Fruit fly (Drosophila melanogaster) whole organism, wandering third instar larva: ENCODE measurements around the gene CG3323.
A peak's percentile ranks its signal among the peaks of the same experiment; 100 is the strongest.

Experiments
- CG32264 ChIP-seq: fragments of 200-800 bp; sonication (Bioruptor generic); optimal IDR thresholded peaks from 2 replicates; lab custom pipeline; 2016; ENCODE audit warnings: missing biosample characterization, missing genetic modification characterization
- CG9705 ChIP-seq: fragments of 200-800 bp; sonication (Bioruptor generic); optimal IDR thresholded peaks from 2 replicates; lab custom pipeline; 2018; ENCODE audit warnings: missing biosample characterization, mild to moderate bottlenecking, missing genetic modification characterization
- CrebA ChIP-seq: fragments of 200-800 bp; sonication (Bioruptor generic); optimal IDR thresholded peaks from 2 replicates; lab custom pipeline; 2016; ENCODE audit warnings: missing biosample characterization, mild to moderate bottlenecking, missing genetic modification characterization, borderline replicate concordance
- Dfd ChIP-seq: fragments of >200 bp; optimal IDR thresholded peaks from 2 replicates; lab custom pipeline; 2017; ENCODE audit warnings: missing biosample characterization, missing genetic modification characterization
- GATAd ChIP-seq: sonication (Bioruptor generic); optimal IDR thresholded peaks from 2 replicates; lab custom pipeline; 2016; ENCODE audit warnings: missing biosample characterization, missing genetic modification characterization
- HLH106 ChIP-seq: fragments of 200-800 bp; optimal IDR thresholded peaks from 3 replicates; lab custom pipeline; 2019; ENCODE audit warnings: missing biosample characterization, mild to moderate bottlenecking, missing genetic modification characterization, moderate library complexity
- Hnf4 ChIP-seq: fragments of 200-800 bp; sonication (Bioruptor generic); optimal IDR thresholded peaks from 2 replicates; lab custom pipeline; 2016; ENCODE audit warnings: missing biosample characterization, mild to moderate bottlenecking, missing genetic modification characterization
- Hr78 ChIP-seq: fragments of >200 bp; optimal IDR thresholded peaks from 2 replicates; lab custom pipeline; 2017; ENCODE audit warnings: missing biosample characterization, missing genetic modification characterization
- Hr83 ChIP-seq: fragments of 200-300 bp; sonication (Bioruptor generic); optimal IDR thresholded peaks from 2 replicates; lab custom pipeline; 2016; ENCODE audit warnings: missing biosample characterization, mild to moderate bottlenecking, missing genetic modification characterization, moderate library complexity; ENCODE audit not compliant: poor library complexity, severe bottlenecking
- Jra ChIP-seq: sonication (Bioruptor generic); optimal IDR thresholded peaks from 2 replicates; lab custom pipeline; 2016; ENCODE audit warnings: missing biosample characterization, missing genetic modification characterization
- Myc ChIP-seq: fragments of >200 bp; optimal IDR thresholded peaks from 2 replicates; lab custom pipeline; 2017
- N ChIP-seq: fragments of >200 bp; optimal IDR thresholded peaks from 2 replicates; lab custom pipeline; 2018; ENCODE audit warnings: missing biosample characterization, missing external identifiers, missing genetic modification characterization
- OdsH ChIP-seq: fragments of 200-800 bp; sonication (Bioruptor generic); optimal IDR thresholded peaks from 2 replicates; lab custom pipeline; 2016; ENCODE audit warnings: missing biosample characterization, mild to moderate bottlenecking, missing genetic modification characterization
- Rel ChIP-seq, 2 experiments: fragments of 200-800 bp; sonication (Bioruptor generic) in 1 of 2; optimal IDR thresholded peaks; 2 replicates in 1 of 2; 3 replicates in 1 of 2; lab custom pipeline; 2016 to 2019; ENCODE audit warnings: mild to moderate bottlenecking in 2 of 2, missing biosample characterization in 2 of 2, missing genetic modification characterization in 2 of 2, moderate library complexity in 1 of 2
- Sp1 ChIP-seq: fragments of 200-800 bp; sonication (Bioruptor generic); optimal IDR thresholded peaks from 3 replicates; lab custom pipeline; 2019; ENCODE audit warnings: missing biosample characterization, mild to moderate bottlenecking, missing genetic modification characterization, moderate library complexity
- Vsx2 ChIP-seq: fragments of 200-300, 225-300 bp; sonication (Bioruptor generic); optimal IDR thresholded peaks from 2 replicates; lab custom pipeline; 2018; ENCODE audit warnings: missing biosample characterization, missing genetic modification characterization; ENCODE audit not compliant: partially characterized antibody
- dl ChIP-seq, 2 experiments: fragments of 175-275, 200-275 bp in 1 of 2; fragments of 200-275 bp in 1 of 2; sonication (Bioruptor generic); optimal IDR thresholded peaks; lab custom pipeline; 2018; ENCODE audit warnings: mild to moderate bottlenecking in 2 of 2, missing biosample characterization in 2 of 2, missing genetic modification characterization in 2 of 2, moderate library complexity in 2 of 2; ENCODE audit not compliant: partially characterized antibody in 2 of 2, insufficient read depth in 1 of 2
- foxo ChIP-seq, 2 experiments: fragments of 200-800 bp; sonication (Bioruptor generic); optimal IDR thresholded peaks; 2 replicates in 1 of 2; 3 replicates in 1 of 2; lab custom pipeline; 2016 to 2017; ENCODE audit warnings: missing biosample characterization in 2 of 2, missing genetic modification characterization in 2 of 2
- fru ChIP-seq: fragments of 200-800 bp; sonication (Bioruptor generic); optimal IDR thresholded peaks from 3 replicates; lab custom pipeline; 2016; ENCODE audit warnings: missing biosample characterization, mild to moderate bottlenecking, missing genetic modification characterization
- jim ChIP-seq: fragments of 175-275, 200-325 bp; sonication (Bioruptor generic); optimal IDR thresholded peaks from 2 replicates; lab custom pipeline; 2016; ENCODE audit warnings: missing biosample characterization, mild to moderate bottlenecking, missing genetic modification characterization
- pan ChIP-seq: fragments of >200 bp; optimal IDR thresholded peaks from 2 replicates; lab custom pipeline; 2017
- psq ChIP-seq: fragments of 200-800 bp; sonication (Bioruptor generic); optimal IDR thresholded peaks from 3 replicates; lab custom pipeline; 2017; ENCODE audit warnings: missing biosample characterization, mild to moderate bottlenecking, missing genetic modification characterization, moderate library complexity
- rgr ChIP-seq: fragments of 200-800 bp; sonication (Bioruptor generic); optimal IDR thresholded peaks from 3 replicates; lab custom pipeline; 2016; ENCODE audit warnings: missing biosample characterization, mild to moderate bottlenecking, missing genetic modification characterization
- sage ChIP-seq: fragments of 200-800 bp; sonication (Bioruptor generic); optimal IDR thresholded peaks from 2 replicates; lab custom pipeline; 2016; ENCODE audit warnings: missing biosample characterization, mild to moderate bottlenecking, missing genetic modification characterization
- sv ChIP-seq: fragments of 200-800 bp; sonication (Bioruptor generic); optimal IDR thresholded peaks from 3 replicates; lab custom pipeline; 2016; ENCODE audit warnings: missing biosample characterization, missing genetic modification characterization
- tai ChIP-seq: sonication (Bioruptor generic); optimal IDR thresholded peaks from 2 replicates; lab custom pipeline; 2016; ENCODE audit warnings: missing biosample characterization, missing genetic modification characterization
- usp ChIP-seq: fragments of >200 bp; optimal IDR thresholded peaks from 2 replicates; lab custom pipeline; 2017; ENCODE audit warnings: missing biosample characterization, missing genetic modification characterization
- woc ChIP-seq: sonication (Bioruptor generic); optimal IDR thresholded peaks from 2 replicates; lab custom pipeline; 2016; ENCODE audit warnings: missing biosample characterization, mild to moderate bottlenecking, missing genetic modification characterization

The CG3323 gene

DNA sequence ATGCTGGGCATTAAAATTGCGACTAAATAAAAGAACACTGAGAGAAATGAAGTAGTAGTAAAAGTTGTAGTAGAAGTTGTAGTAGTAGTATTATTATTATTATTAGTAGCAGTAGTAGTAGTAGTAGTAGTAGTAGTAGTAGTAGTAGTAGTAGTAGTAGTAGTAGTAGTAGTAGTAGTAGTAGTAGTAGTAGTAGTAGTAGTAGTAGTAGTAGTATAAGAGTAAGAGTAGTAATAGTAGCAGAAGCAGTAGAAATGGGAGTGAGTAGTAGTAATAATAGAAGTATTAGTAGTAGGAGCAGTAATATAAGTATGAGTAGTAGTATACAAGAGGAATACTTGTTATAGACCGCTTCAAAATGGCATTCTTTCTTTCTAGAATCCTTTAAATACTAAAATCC lies 5.5 kb downstream of the CG3323 start:
- TF ChIP-seq foxo (GFP tag; optimal IDR thresholded peaks at IDR 0.05; lab: Kevin White, UChicago) = peak in 1 of 2 experiments; percentile 15
- no peak for TF ChIP-seq Vsx2 (GFP tag; lab: Kevin White, UChicago)

DNA sequence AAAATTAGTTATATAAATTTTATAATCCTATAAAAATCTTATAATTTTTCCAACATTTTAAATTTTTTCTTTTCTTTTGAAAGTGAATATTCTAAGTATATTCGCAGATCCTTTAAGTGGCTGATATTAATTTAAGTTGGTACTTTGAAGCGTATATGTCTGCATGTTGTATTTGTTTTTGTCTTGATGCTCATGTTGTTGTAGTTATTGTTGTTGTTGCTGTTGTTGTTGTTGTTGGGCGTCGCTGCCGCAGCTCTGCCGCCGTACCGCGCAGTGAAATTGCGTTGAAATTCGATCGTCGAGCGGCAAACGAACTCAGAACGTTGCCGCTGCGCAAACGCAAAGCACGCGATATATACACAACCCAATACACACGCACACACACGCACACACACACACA lies 9.7 kb downstream of the CG3323 start, which contains the start of gene CG42749:
Gene CG42749, plus strand, starts transcription at position 301 of the 400 bp plus-strand sequence.
- TF ChIP-seq Jra (GFP tag; lab: Kevin White, UChicago) (no peak), Rel (GFP tag; optimal IDR thresholded peaks at IDR 0.05; lab: Kevin White, UChicago) (no peak), Rel (tag; optimal IDR thresholded peaks at IDR 0.05; lab: Kevin White, UChicago) (no peak), rgr (GFP tag; lab: Kevin White, UChicago) (no peak), Hr83 (GFP tag; lab: Kevin White, UChicago) (no peak), Dfd (GFP tag; lab: Kevin White, UChicago) (peak; percentile 46), OdsH (no peak)

DNA sequence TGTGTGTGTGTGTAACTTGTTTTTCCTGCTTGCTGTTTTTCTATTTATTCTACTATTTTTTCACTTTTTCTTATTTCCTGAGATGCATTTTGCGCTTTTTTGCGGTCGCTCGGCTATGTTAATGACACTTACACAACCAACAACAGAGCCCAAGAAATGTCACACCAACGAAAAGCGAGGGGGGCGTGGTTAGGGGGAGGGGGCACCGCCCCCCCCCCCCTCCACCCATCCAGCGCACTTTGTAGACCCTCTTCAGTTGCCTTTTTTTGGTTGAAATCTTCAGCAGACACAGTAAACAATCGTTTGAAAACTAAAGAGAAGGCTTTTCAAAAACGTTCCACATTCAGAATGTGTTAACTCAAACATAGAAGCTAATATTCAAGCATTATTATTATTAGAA lies 12.3 kb downstream of the CG3323 start:
- TF ChIP-seq Myc (lab: Kevin White, UChicago) = no peak
- TF ChIP-seq woc (GFP tag; lab: Kevin White, UChicago) = no peak
- peak; percentile 99 for TF ChIP-seq Dfd (GFP tag; lab: Kevin White, UChicago)
- TF ChIP-seq jim (GFP tag; lab: Kevin White, UChicago) = no peak
- no peak for TF ChIP-seq CG32264

DNA sequence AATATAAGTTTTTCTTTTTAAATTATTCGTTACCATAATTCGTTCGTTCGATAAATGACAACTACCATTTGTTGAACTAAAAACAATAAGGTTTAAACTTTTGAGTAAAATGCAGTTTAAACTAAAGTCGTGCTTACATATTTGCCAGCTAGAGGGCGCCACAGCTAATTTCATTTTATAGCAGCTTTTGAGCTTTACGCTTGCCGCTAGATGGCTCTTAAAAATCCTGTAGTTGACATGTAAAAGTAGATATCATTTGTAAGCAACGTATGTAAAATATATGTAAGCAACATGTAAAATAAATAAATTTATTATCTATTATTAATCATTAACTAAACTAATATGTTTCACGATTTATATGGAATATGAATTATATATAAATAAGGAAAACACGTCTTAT lies 15.8 kb downstream of the CG3323 start:
- TF ChIP-seq CG32264 (no peak), Myc (lab: Kevin White, UChicago) (peak; percentile 72)

DNA sequence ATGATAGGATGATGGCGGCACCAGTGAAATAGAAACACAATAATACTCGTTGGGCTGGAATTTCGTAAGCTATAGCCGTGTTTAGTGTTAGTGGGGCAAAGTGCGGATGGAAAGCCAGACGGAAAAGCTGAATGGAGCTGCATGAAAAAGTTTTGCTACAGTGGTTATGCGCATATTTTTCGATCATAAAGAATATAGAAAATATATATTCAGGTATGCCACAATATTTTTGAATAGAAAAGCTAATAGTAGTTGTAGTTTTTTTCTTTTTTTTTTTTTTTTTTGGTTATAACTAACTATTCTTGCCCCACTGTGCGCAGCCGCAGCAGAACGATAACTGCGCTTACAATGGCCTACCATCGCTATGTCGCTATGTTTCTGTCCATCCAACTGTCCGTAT lies 19.0 kb downstream of the CG3323 start:
- TF ChIP-seq tai (GFP tag; lab: Kevin White, UChicago) = no peak
- no peak for TF ChIP-seq HLH106 (tag; lab: Kevin White, UChicago)
- no peak for TF ChIP-seq GATAd
- no peak for TF ChIP-seq dl (GFP tag; optimal IDR thresholded peaks at IDR 0.05; lab: Kevin White, UChicago; ENCODE audit: insufficient read depth in 1 of 2, partially characterized antibody in 2 of 2)
- TF ChIP-seq woc (GFP tag; lab: Kevin White, UChicago) = no peak
- TF ChIP-seq rgr (GFP tag; lab: Kevin White, UChicago) = no peak
- TF ChIP-seq fru (GFP tag; lab: Kevin White, UChicago) = no peak
- TF ChIP-seq CG9705 (GFP tag; lab: Kevin White, UChicago) = no peak
- TF ChIP-seq usp = no peak
- no peak for TF ChIP-seq Rel (GFP tag; optimal IDR thresholded peaks at IDR 0.05; lab: Kevin White, UChicago)
- TF ChIP-seq Rel (tag; optimal IDR thresholded peaks at IDR 0.05; lab: Kevin White, UChicago) = no peak
- TF ChIP-seq Jra (GFP tag; lab: Kevin White, UChicago) = no peak
- TF ChIP-seq sage (GFP tag; lab: Kevin White, UChicago) = no peak
- no peak for TF ChIP-seq jim (GFP tag; lab: Kevin White, UChicago)
- no peak for TF ChIP-seq Hr78
- no peak for TF ChIP-seq OdsH
- no peak for TF ChIP-seq Sp1 (GFP tag; lab: Kevin White, UChicago)
- TF ChIP-seq pan (lab: Kevin White, UChicago) = no peak
- TF ChIP-seq N (GFP tag; lab: Kevin White, UChicago) = no peak
- TF ChIP-seq sv (GFP tag; lab: Kevin White, UChicago) = no peak

DNA sequence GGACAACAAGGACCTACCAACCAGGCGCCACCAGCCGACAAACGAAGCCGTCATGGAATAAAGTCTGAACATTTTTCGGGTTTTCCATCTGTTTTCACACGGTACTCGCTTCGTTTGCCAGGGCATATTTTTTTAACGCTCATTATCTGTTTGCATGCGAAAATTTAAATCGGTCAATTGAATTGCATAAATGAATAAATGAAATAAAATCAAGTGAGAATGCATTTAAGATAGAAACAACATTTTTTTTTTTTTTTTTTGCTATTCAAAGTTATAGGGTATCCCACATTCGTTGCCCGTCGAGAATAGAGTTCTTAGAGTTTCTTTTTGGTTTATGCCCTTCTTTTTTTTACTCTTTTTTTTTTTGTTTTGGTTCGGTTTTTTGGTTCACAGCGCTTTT lies 19.7 kb downstream of the CG3323 start:
- TF ChIP-seq HLH106 (tag; lab: Kevin White, UChicago) (peak; percentile 12), Myc (lab: Kevin White, UChicago) (no peak), Hnf4 (GFP tag; lab: Kevin White, UChicago) (no peak), psq (GFP tag; lab: Kevin White, UChicago) (no peak), CrebA (GFP tag; lab: Kevin White, UChicago) (no peak)
